Fruit fly (Drosophila melanogaster) whole organism, embryonic: ENCODE measurements around the gene CG15213.

Source experiments
- Aef1 ChIP-seq: fragments of 200-800 bp; sonication (Bioruptor generic); IDR thresholded peaks from 3 replicates; pipeline ENCODE4 v1.3.6; 2022; ENCODE audit warnings: missing biosample characterization, missing genetic modification characterization
- CG10543 ChIP-seq: fragments of 200-800 bp; sonication (Bioruptor generic); optimal IDR thresholded peaks from 3 replicates; lab custom pipeline; 2017; ENCODE audit warnings: missing biosample characterization, mild to moderate bottlenecking, missing genetic modification characterization, moderate library complexity
- CG10959 ChIP-seq: fragments of 200-800 bp; sonication (Bioruptor generic); IDR thresholded peaks from 2 replicates; pipeline ENCODE4 v1.3.6; 2022; ENCODE audit warnings: missing biosample characterization, missing genetic modification characterization
- CG11247 ChIP-seq: fragments of 200-800 bp; sonication (Bioruptor generic); IDR thresholded peaks from 2 replicates; pipeline ENCODE4 v1.3.6; 2022; ENCODE audit warnings: missing biosample characterization, missing genetic modification characterization
- CG12659 ChIP-seq: fragments of 200-800 bp; sonication (Bioruptor generic); optimal IDR thresholded peaks from 3 replicates; lab custom pipeline; 2017; ENCODE audit warnings: mild to moderate bottlenecking, missing biosample characterization, missing genetic modification reagents, missing genetic modification characterization
- CG15514 ChIP-seq: fragments of 200-800 bp; sonication (Bioruptor generic); optimal IDR thresholded peaks from 3 replicates; lab custom pipeline; 2017; ENCODE audit warnings: missing biosample characterization, missing genetic modification characterization, mild to moderate bottlenecking, moderate library complexity, missing genetic modification reagents
- CG17802 ChIP-seq: fragments of 200-800 bp; sonication (Bioruptor generic); optimal IDR thresholded peaks from 2 replicates; lab custom pipeline; 2018; ENCODE audit warnings: missing biosample characterization, mild to moderate bottlenecking, missing genetic modification characterization, moderate library complexity
- CG18599 ChIP-seq: fragments of 200-800 bp; sonication (Bioruptor generic); optimal IDR thresholded peaks from 3 replicates; lab custom pipeline; 2017; ENCODE audit warnings: missing biosample characterization, missing genetic modification characterization, mild to moderate bottlenecking, moderate library complexity, missing genetic modification reagents
- CG2712 ChIP-seq: fragments of 200-800 bp; optimal IDR thresholded peaks from 3 replicates; lab custom pipeline; 2019; ENCODE audit warnings: missing biosample characterization, mild to moderate bottlenecking, missing genetic modification characterization, moderate library complexity
- CG3163 ChIP-seq: fragments of 200-800 bp; sonication (Bioruptor generic); optimal IDR thresholded peaks from 3 replicates; lab custom pipeline; 2016; ENCODE audit warnings: missing biosample characterization, missing genetic modification characterization
- CG33557 ChIP-seq: fragments of 200-800 bp; sonication (Bioruptor generic); optimal IDR thresholded peaks from 2 replicates; lab custom pipeline; 2019; ENCODE audit warnings: missing biosample characterization, mild to moderate bottlenecking, missing genetic modification characterization, moderate library complexity
- CG34376 ChIP-seq: fragments of 200-800 bp; sonication (Bioruptor generic); optimal IDR thresholded peaks from 2 replicates; lab custom pipeline; 2018; ENCODE audit warnings: missing biosample characterization, mild to moderate bottlenecking, missing genetic modification characterization
- CG34422 ChIP-seq: fragments of 200-800 bp; sonication (Bioruptor generic); IDR thresholded peaks from 3 replicates; pipeline ENCODE4 v1.3.6; 2022; ENCODE audit warnings: missing biosample characterization, missing genetic modification characterization
- CG4360 ChIP-seq: fragments of 200-800 bp; sonication (Bioruptor generic); IDR thresholded peaks from 2 replicates; pipeline ENCODE4 v1.3.6; 2022; ENCODE audit warnings: missing biosample characterization, missing genetic modification characterization
- CG6272 ChIP-seq: fragments of 200-800 bp; sonication (Bioruptor generic); IDR thresholded peaks from 2 replicates; pipeline ENCODE4 v1.3.6; 2022; ENCODE audit warnings: missing biosample characterization, missing genetic modification characterization
- CG7963 ChIP-seq: fragments of 200-800 bp; sonication (Bioruptor generic); IDR thresholded peaks from 3 replicates; pipeline ENCODE4 v1.3.6; 2022; ENCODE audit warnings: missing biosample characterization, missing genetic modification characterization; ENCODE audit not compliant: partially characterized antibody
- D ChIP-seq, 2 experiments: fragments of 200-800 bp in 1 of 2; fragments of >200 bp in 1 of 2; sonication (Bioruptor generic) in 1 of 2; optimal IDR thresholded peaks; 2 replicates in 1 of 2; 3 replicates in 1 of 2; lab custom pipeline; 2017; ENCODE audit warnings: mild to moderate bottlenecking in 1 of 2, missing biosample characterization in 1 of 2, missing genetic modification characterization in 1 of 2, missing genetic modification reagents in 1 of 2
- D19A ChIP-seq: fragments of 200-800 bp; optimal IDR thresholded peaks from 3 replicates; lab custom pipeline; 2019; ENCODE audit warnings: missing biosample characterization, mild to moderate bottlenecking, missing genetic modification characterization, moderate library complexity
- Dbx ChIP-seq: fragments of 200-800 bp; sonication (Bioruptor generic); IDR thresholded peaks from 3 replicates; pipeline ENCODE4 v1.3.6; 2022; ENCODE audit warnings: missing biosample characterization, missing genetic modification characterization
- Dfd ChIP-seq, 2 experiments: fragments of >200 bp; optimal IDR thresholded peaks; 2 replicates each; lab custom pipeline; 2017; ENCODE audit warnings: missing biosample characterization in 2 of 2, missing genetic modification characterization in 2 of 2
- Drgx ChIP-seq: fragments of 200-800 bp; sonication (Bioruptor generic); IDR thresholded peaks from 2 replicates; pipeline ENCODE4 v1.3.6; 2022; ENCODE audit warnings: missing biosample characterization, missing genetic modification characterization
- GATAe ChIP-seq: fragments of 200-800 bp; sonication (Bioruptor generic); conservative IDR thresholded peaks from 2 replicates; pipeline ENCODE4 v1.3.6; 2022; ENCODE audit warnings: missing biosample characterization, missing genetic modification characterization
- H2.0 ChIP-seq: fragments of 200-800 bp; sonication (Bioruptor generic); IDR thresholded peaks from 2 replicates; pipeline ENCODE4 v1.3.6; 2022; ENCODE audit warnings: missing biosample characterization, missing genetic modification characterization
- Neu2 ChIP-seq: fragments of 200-800 bp; sonication (Bioruptor generic); optimal IDR thresholded peaks from 3 replicates; lab custom pipeline; 2016; ENCODE audit warnings: missing biosample characterization, missing genetic modification characterization, borderline replicate concordance
- Pdp1 ChIP-seq, 2 experiments: fragments of 200-800 bp; sonication (Bioruptor generic); optimal IDR thresholded peaks; 3 replicates each; lab custom pipeline; 2016; ENCODE audit warnings: missing biosample characterization in 2 of 2, missing genetic modification characterization in 2 of 2, mild to moderate bottlenecking in 1 of 2, moderate library complexity in 1 of 2
- Scr ChIP-seq: fragments of 200-800 bp; sonication (Bioruptor generic); IDR thresholded peaks from 2 replicates; pipeline ENCODE4 v1.3.6; 2022; ENCODE audit warnings: missing biosample characterization, missing genetic modification characterization; ENCODE audit not compliant: partially characterized antibody
- Sin3A ChIP-seq: fragments of >200 bp; optimal IDR thresholded peaks from 2 replicates; lab custom pipeline; 2018
- Sry-β ChIP-seq: fragments of 200-800 bp; sonication (Bioruptor generic); optimal IDR thresholded peaks from 2 replicates; lab custom pipeline; 2018; ENCODE audit warnings: missing biosample characterization, mild to moderate bottlenecking, missing genetic modification characterization, moderate library complexity
- al ChIP-seq: fragments of 200-800 bp; sonication (Bioruptor generic); IDR thresholded peaks from 2 replicates; pipeline ENCODE4 v1.3.6; 2022; ENCODE audit warnings: missing biosample characterization, missing genetic modification characterization
- cad ChIP-seq: fragments of >200 bp; optimal IDR thresholded peaks from 2 replicates; lab custom pipeline; 2017; ENCODE audit warnings: missing biosample characterization, missing genetic modification characterization
- chm ChIP-seq: fragments of 200-800 bp; sonication (Bioruptor generic); IDR thresholded peaks from 2 replicates; pipeline ENCODE4 v1.3.6; 2022; ENCODE audit warnings: missing biosample characterization, missing genetic modification characterization
- eve ChIP-seq, 2 experiments: fragments of >200 bp; optimal IDR thresholded peaks; 2 replicates each; lab custom pipeline; 2017; ENCODE audit warnings: missing biosample characterization in 2 of 2, missing genetic modification characterization in 2 of 2
- grn ChIP-seq: fragments of 200-800 bp; sonication (Bioruptor generic); optimal IDR thresholded peaks from 3 replicates; lab custom pipeline; 2017; ENCODE audit warnings: missing biosample characterization, missing genetic modification characterization
- her ChIP-seq: fragments of 200-800 bp; sonication (Bioruptor generic); optimal IDR thresholded peaks from 2 replicates; lab custom pipeline; 2016; ENCODE audit warnings: missing biosample characterization, missing genetic modification characterization
- inv ChIP-seq: fragments of 200-800 bp; sonication (Bioruptor generic); IDR thresholded peaks from 2 replicates; pipeline ENCODE4 v1.3.6; 2022; ENCODE audit warnings: missing biosample characterization, missing genetic modification characterization; ENCODE audit not compliant: partially characterized antibody
- jumu ChIP-seq: fragments of 200-800 bp; sonication (Bioruptor generic); optimal IDR thresholded peaks from 3 replicates; lab custom pipeline; 2016; ENCODE audit warnings: missing biosample characterization, missing genetic modification characterization
- lov ChIP-seq, 2 experiments: fragments of 200-800 bp in 1 of 2; fragments of >200 bp in 1 of 2; sonication (Bioruptor generic) in 1 of 2; IDR thresholded peaks in 1 of 2; optimal IDR thresholded peaks in 1 of 2; 2 replicates in 1 of 2; 3 replicates in 1 of 2; pipeline versions ENCODE4 v1.3.6 to Lab custom; 2017 to 2022; ENCODE audit warnings: missing biosample characterization in 1 of 2, missing genetic modification characterization in 1 of 2
- mam ChIP-seq: fragments of 200-800 bp; sonication (Bioruptor generic); optimal IDR thresholded peaks from 3 replicates; lab custom pipeline; 2016; ENCODE audit warnings: missing biosample characterization, missing genetic modification characterization
- pita ChIP-seq: fragments of 200-800 bp; sonication (Bioruptor generic); optimal IDR thresholded peaks from 2 replicates; lab custom pipeline; 2017; ENCODE audit warnings: missing biosample characterization, mild to moderate bottlenecking, missing genetic modification characterization
- pros ChIP-seq: fragments of 200-800 bp; sonication (Bioruptor generic); optimal IDR thresholded peaks from 3 replicates; lab custom pipeline; 2019; ENCODE audit warnings: missing biosample characterization, mild to moderate bottlenecking, missing genetic modification characterization, moderate library complexity
- psq ChIP-seq: fragments of 200-800 bp; sonication (Bioruptor generic); optimal IDR thresholded peaks from 2 replicates; lab custom pipeline; 2017; ENCODE audit warnings: missing biosample characterization, missing genetic modification characterization
- pzg ChIP-seq: fragments of 200-800 bp; sonication (Bioruptor generic); optimal IDR thresholded peaks from 3 replicates; lab custom pipeline; 2018; ENCODE audit warnings: missing biosample characterization, mild to moderate bottlenecking, missing genetic modification characterization, moderate library complexity
- salm ChIP-seq: fragments of 200-800 bp; sonication (Bioruptor generic); optimal IDR thresholded peaks from 2 replicates; lab custom pipeline; 2018; ENCODE audit warnings: missing biosample characterization, mild to moderate bottlenecking, missing genetic modification characterization
- ssp ChIP-seq: fragments of 200-800 bp; sonication (Bioruptor generic); IDR thresholded peaks from 2 replicates; pipeline ENCODE4 v1.3.6; 2022; ENCODE audit warnings: missing biosample characterization, missing genetic modification characterization
- stc ChIP-seq: fragments of 200-800 bp; sonication (Bioruptor generic); IDR thresholded peaks from 2 replicates; pipeline ENCODE4 v1.3.6; 2022; ENCODE audit warnings: missing biosample characterization, missing genetic modification characterization
- vfl ChIP-seq: fragments of 200-800 bp; sonication (Bioruptor generic); optimal IDR thresholded peaks from 2 replicates; lab custom pipeline; 2016; ENCODE audit warnings: missing biosample characterization, missing genetic modification characterization
- wor ChIP-seq: fragments of 200-800 bp; sonication (Bioruptor generic); IDR thresholded peaks from 2 replicates; pipeline ENCODE4 v1.3.6; 2022; ENCODE audit warnings: missing biosample characterization, missing genetic modification characterization
- yki ChIP-seq: fragments of >200 bp; optimal IDR thresholded peaks from 3 replicates; lab custom pipeline; 2018
- zfh2 ChIP-seq: fragments of 200-800 bp; sonication (Bioruptor generic); optimal IDR thresholded peaks from 2 replicates; lab custom pipeline; 2016; ENCODE audit warnings: missing biosample characterization, missing genetic modification characterization

Gene CG15213

dm6 chr3L:5182255-5182993 is 49.4 kb upstream of the CG15213 start (continued):
- TF ChIP-seq pzg (GFP tag; lab: Kevin White, UChicago) (no peak), Sry-β (GFP tag; lab: Kevin White, UChicago) (no peak), vfl (no peak), Dbx (GFP tag; lab: Robert Waterston, UW) (peak; percentile 56; the same call in 1 of the 3 replicates), psq (GFP tag; lab: Kevin White, UChicago) (no peak), CG4360 (GFP tag; lab: Robert Waterston, UW) (no peak), inv (GFP tag; lab: Robert Waterston, UW) (no peak), CG34422 (GFP tag; lab: Robert Waterston, UW) (no peak), zfh2 (peak; percentile 20), H2.0 (no peak), pros (peak; percentile 82), CG17802 (no peak), stc (GFP tag; lab: Robert Waterston, UW) (no peak), CG6272 (GFP tag; lab: Robert Waterston, UW) (no peak), cad (GFP tag; lab: Kevin White, UChicago) (no peak), Sin3A (lab: Kevin White, UChicago) (no peak), CG3163 (GFP tag; lab: Kevin White, UChicago) (no peak), CG7963 (GFP tag; lab: Robert Waterston, UW) (no peak), Scr (no peak), ssp (no peak), CG34376 (GFP tag; lab: Kevin White, UChicago) (no peak), her (GFP tag; lab: Kevin White, UChicago) (no peak), salm (no peak), D19A (tag; lab: Kevin White, UChicago) (peak; percentile 14), CG33557 (GFP tag; lab: Kevin White, UChicago) (no peak), CG15514 (GFP tag; lab: Kevin White, UChicago) (peak; percentile 17), CG2712 (tag; lab: Kevin White, UChicago) (peak; percentile 57), yki (lab: Kevin White, UChicago) (no peak), GATAe (no peak), wor (GFP tag; lab: Robert Waterston, UW) (0 out of 2 replicates have a peak, but pooled peaks have one; percentile 17), CG12659 (peak; percentile 51), CG10959 (GFP tag; lab: Robert Waterston, UW) (no peak), mam (peak; percentile 14), Drgx (GFP tag; lab: Robert Waterston, UW) (0 out of 2 replicates have a peak, but pooled peaks have one; percentile 14), D (optimal IDR thresholded peaks at IDR 0.05; lab: Kevin White, UChicago) (no peak), D (GFP tag; optimal IDR thresholded peaks at IDR 0.05; lab: Kevin White, UChicago) (no peak), grn (no peak), lov (optimal IDR thresholded peaks at IDR 0.05; lab: Kevin White, UChicago) (no peak), lov (GFP tag; IDR thresholded peaks at IDR 0.05; lab: Robert Waterston, UW) (no peak), jumu (GFP tag; lab: Kevin White, UChicago) (peak; percentile 20), chm (GFP tag; lab: Robert Waterston, UW) (no peak; the same call in 1 of the 2 replicates), Neu2 (no peak), eve (GFP tag; optimal IDR thresholded peaks at IDR 0.05; lab: Kevin White, UChicago) (peak in 1 of 2 experiments; percentile 49), Pdp1 (GFP tag; optimal IDR thresholded peaks at IDR 0.05; lab: Kevin White, UChicago) (no peak), pita (GFP tag; lab: Kevin White, UChicago) (no peak), al (GFP tag; lab: Robert Waterston, UW) (no peak), CG10543 (no peak), Dfd (GFP tag; optimal IDR thresholded peaks at IDR 0.05; lab: Kevin White, UChicago) (no peak), Aef1 (GFP tag; lab: Robert Waterston, UW) (0 out of 3 replicates have a peak, but pooled peaks have one; percentile 15), CG11247 (GFP tag; lab: Robert Waterston, UW) (no peak), CG18599 (peak; percentile 80)
